Worm (Caenorhabditis elegans) whole organism, L3 larva: ENCODE data around the gene chil-14.

ENCODE experiments used
- R02D3.7 ChIP-seq: fragments of 150-350 bp; optimal IDR thresholded peaks from 2 replicates; lab custom pipeline; 2014; ENCODE audit warnings: missing biosample characterization, missing genetic modification characterization
- ZK546.5 ChIP-seq: sonication (generic microtip); optimal IDR thresholded peaks from 2 replicates; lab custom pipeline; 2017; ENCODE audit warnings: missing biosample characterization, missing genetic modification characterization
- aly-2 ChIP-seq: fragments of 150-350 bp; optimal IDR thresholded peaks from 2 replicates; lab custom pipeline; 2014; ENCODE audit warnings: missing biosample characterization, missing genetic modification characterization
- ama-1 ChIP-seq: fragments of 150-350 bp; optimal IDR thresholded peaks from 2 replicates; lab custom pipeline; 2018
- ceh-16 ChIP-seq: sonication (generic microtip); optimal IDR thresholded peaks from 2 replicates; lab custom pipeline; 2017; ENCODE audit warnings: missing biosample characterization, missing genetic modification characterization
- ceh-82 ChIP-seq: fragments of 150-350 bp; optimal IDR thresholded peaks from 2 replicates; lab custom pipeline; 2014; ENCODE audit warnings: missing biosample characterization, missing genetic modification characterization
- daf-12 ChIP-seq: fragments of 150-350 bp; optimal IDR thresholded peaks from 2 replicates; lab custom pipeline; 2014; ENCODE audit warnings: missing biosample characterization, missing genetic modification reagents, missing genetic modification characterization
- egl-5 ChIP-seq: fragments of 150-350 bp; optimal IDR thresholded peaks from 2 replicates; lab custom pipeline; 2017; ENCODE audit warnings: missing biosample characterization, missing genetic modification reagents, missing genetic modification characterization, inconsistent platforms
- elt-1 ChIP-seq: fragments of 150-350 bp; optimal IDR thresholded peaks from 2 replicates; lab custom pipeline; 2014; ENCODE audit warnings: missing biosample characterization, missing genetic modification characterization
- elt-2 ChIP-seq: sonication (generic microtip); optimal IDR thresholded peaks from 2 replicates; lab custom pipeline; 2016; ENCODE audit warnings: missing genetic modification reagents, mild to moderate bottlenecking, missing genetic modification characterization, missing compliant biosample characterization
- elt-3 ChIP-seq, 3 experiments: fragments of 150-350 bp in 1 of 3; sonication (generic microtip) in 2 of 3; optimal IDR thresholded peaks; 2 replicates in 2 of 3; 4 replicates in 1 of 3; lab custom pipeline; 2014 to 2017; ENCODE audit warnings: missing biosample characterization in 3 of 3, missing genetic modification characterization in 3 of 3
- eor-1 ChIP-seq, 2 experiments: fragments of 150-350 bp; optimal IDR thresholded peaks; 2 replicates each; lab custom pipeline; 2014 to 2018; ENCODE audit warnings: missing biosample characterization in 2 of 2, missing genetic modification characterization in 2 of 2
- fkh-10 ChIP-seq: sonication (generic microtip); optimal IDR thresholded peaks from 2 replicates; lab custom pipeline; 2017; ENCODE audit warnings: missing biosample characterization, missing genetic modification reagents, missing genetic modification characterization
- fos-1 ChIP-seq: fragments of 150-350 bp; optimal IDR thresholded peaks from 2 replicates; lab custom pipeline; 2014; ENCODE audit warnings: missing biosample characterization, missing genetic modification characterization
- hmg-11 ChIP-seq: sonication (generic microtip); optimal IDR thresholded peaks from 2 replicates; lab custom pipeline; 2016; ENCODE audit warnings: missing genetic modification characterization, missing compliant biosample characterization
- lin-15B ChIP-seq: fragments of 150-350 bp; optimal IDR thresholded peaks from 2 replicates; lab custom pipeline; 2014; ENCODE audit warnings: missing biosample characterization, missing genetic modification characterization
- lin-39 ChIP-seq: fragments of 150-350 bp; optimal IDR thresholded peaks from 2 replicates; lab custom pipeline; 2018; ENCODE audit warnings: missing biosample characterization, missing genetic modification reagents, missing genetic modification characterization
- lsy-12 ChIP-seq: sonication (generic microtip); optimal IDR thresholded peaks from 2 replicates; lab custom pipeline; 2016; ENCODE audit warnings: mild to moderate bottlenecking, missing genetic modification characterization, missing compliant biosample characterization
- mdl-1 ChIP-seq: fragments of 150-350 bp; optimal IDR thresholded peaks from 2 replicates; lab custom pipeline; 2014; ENCODE audit warnings: missing biosample characterization, missing genetic modification characterization
- mml-1 ChIP-seq: fragments of 150-350 bp; sonication (generic microtip); optimal IDR thresholded peaks from 3 replicates; lab custom pipeline; 2014; ENCODE audit warnings: missing biosample characterization, missing genetic modification characterization
- nfya-1 ChIP-seq: sonication (generic microtip); optimal IDR thresholded peaks from 2 replicates; lab custom pipeline; 2017; ENCODE audit warnings: missing genetic modification characterization, mild to moderate bottlenecking, missing compliant biosample characterization, antibody characterized with exemption, moderate library complexity; ENCODE audit not compliant: insufficient read depth
- nhr-11 ChIP-seq: fragments of 150-350 bp; optimal IDR thresholded peaks from 2 replicates; lab custom pipeline; 2014; ENCODE audit warnings: missing biosample characterization, missing genetic modification characterization
- nhr-12 ChIP-seq: fragments of 150-350 bp; optimal IDR thresholded peaks from 2 replicates; lab custom pipeline; 2014; ENCODE audit warnings: missing biosample characterization, missing genetic modification characterization
- nhr-23 ChIP-seq: fragments of 150-350 bp; optimal IDR thresholded peaks from 2 replicates; lab custom pipeline; 2014; ENCODE audit warnings: missing biosample characterization, missing genetic modification reagents, missing genetic modification characterization
- nhr-237 ChIP-seq: fragments of 150-350 bp; optimal IDR thresholded peaks from 2 replicates; lab custom pipeline; 2014; ENCODE audit warnings: missing biosample characterization, missing genetic modification characterization
- nhr-25 ChIP-seq: sonication (generic microtip); optimal IDR thresholded peaks from 2 replicates; lab custom pipeline; 2017; ENCODE audit warnings: missing biosample characterization, missing genetic modification characterization
- nhr-28 ChIP-seq: fragments of 150-350 bp; optimal IDR thresholded peaks from 2 replicates; lab custom pipeline; 2014; ENCODE audit warnings: missing biosample characterization, missing genetic modification characterization
- nhr-43 ChIP-seq: sonication (generic microtip); optimal IDR thresholded peaks from 2 replicates; lab custom pipeline; 2016; ENCODE audit warnings: mild to moderate bottlenecking, missing genetic modification characterization, missing compliant biosample characterization; ENCODE audit not compliant: poor library complexity, severe bottlenecking
- nhr-67 ChIP-seq: fragments of 150-350 bp; optimal IDR thresholded peaks from 2 replicates; lab custom pipeline; 2014; ENCODE audit warnings: missing biosample characterization, missing genetic modification characterization
- nhr-76 ChIP-seq: fragments of 150-350 bp; sonication (generic microtip); optimal IDR thresholded peaks from 5 replicates; lab custom pipeline; 2014; ENCODE audit warnings: missing biosample characterization, missing genetic modification characterization
- nhr-77 ChIP-seq: fragments of 150-350 bp; optimal IDR thresholded peaks from 2 replicates; lab custom pipeline; 2014; ENCODE audit warnings: missing biosample characterization, missing genetic modification characterization
- pha-4 ChIP-seq: fragments of 150-350 bp; optimal IDR thresholded peaks from 2 replicates; lab custom pipeline; 2014; ENCODE audit warnings: missing biosample characterization, missing genetic modification reagents, missing genetic modification characterization
- pqm-1 ChIP-seq: fragments of 150-350 bp; optimal IDR thresholded peaks from 2 replicates; lab custom pipeline; 2017; ENCODE audit warnings: missing biosample characterization, missing genetic modification characterization, inconsistent platforms
- sea-2 ChIP-seq: fragments of 150-350 bp; sonication (generic microtip); optimal IDR thresholded peaks from 4 replicates; lab custom pipeline; 2014; ENCODE audit warnings: missing biosample characterization, missing genetic modification reagents, missing genetic modification characterization
- snpc-4 ChIP-seq: fragments of 150-350 bp; optimal IDR thresholded peaks from 2 replicates; lab custom pipeline; 2014; ENCODE audit warnings: missing biosample characterization, missing genetic modification characterization
- tbx-2 ChIP-seq: sonication (generic microtip); optimal IDR thresholded peaks from 2 replicates; lab custom pipeline; 2016; ENCODE audit warnings: mild to moderate bottlenecking, missing genetic modification characterization, missing compliant biosample characterization
- unc-39 ChIP-seq: sonication (generic microtip); optimal IDR thresholded peaks from 4 replicates; lab custom pipeline; 2017; ENCODE audit warnings: missing biosample characterization, missing genetic modification characterization
- unc-62 ChIP-seq: fragments of 150-350 bp; sonication (generic microtip); optimal IDR thresholded peaks from 4 replicates; lab custom pipeline; 2014; ENCODE audit warnings: missing biosample characterization, missing genetic modification reagents, missing genetic modification characterization
- zag-1 ChIP-seq: fragments of 150-350 bp; optimal IDR thresholded peaks from 2 replicates; lab custom pipeline; 2014; ENCODE audit warnings: missing biosample characterization, missing genetic modification characterization
- ztf-11 ChIP-seq: fragments of 150-350 bp; optimal IDR thresholded peaks from 2 replicates; lab custom pipeline; 2014; ENCODE audit warnings: missing biosample characterization, missing genetic modification characterization
- ztf-4 ChIP-seq: fragments of 150-350 bp; optimal IDR thresholded peaks from 2 replicates; lab custom pipeline; 2014; ENCODE audit warnings: missing biosample characterization, missing genetic modification characterization

The chil-14 gene

DNA sequence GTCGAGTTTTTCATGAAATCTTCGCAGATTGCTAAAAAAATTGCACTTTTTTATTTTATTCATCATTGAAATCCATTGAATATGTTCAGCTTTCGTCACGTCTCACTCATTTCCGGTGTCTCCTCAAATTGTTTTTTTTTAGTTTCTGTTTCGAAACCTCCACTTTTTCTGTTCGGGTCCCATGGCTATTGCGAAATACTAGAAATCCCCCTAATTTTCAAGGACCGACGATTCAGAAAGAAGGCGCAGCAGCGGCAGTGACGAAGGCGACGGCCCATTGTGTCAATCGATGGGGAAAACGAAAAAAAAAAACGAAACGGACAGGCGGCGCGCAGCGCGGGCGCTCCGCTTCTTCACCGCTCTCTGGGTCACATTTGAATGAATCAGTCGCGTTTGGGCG lies 17.1 kb downstream of the chil-14 start:
- no peak for TF ChIP-seq fkh-10 (GFP tag; lab: Kevin White, UChicago)
- no peak for TF ChIP-seq tbx-2 (tag; lab: Kevin White, UChicago)
- no peak for TF ChIP-seq elt-1 (tag; lab: Kevin White, UChicago)
- TF ChIP-seq elt-3 (tag; optimal IDR thresholded peaks at IDR 0.05; lab: Kevin White, UChicago), result no peak
- no peak for TF ChIP-seq sea-2
- TF ChIP-seq zag-1, result no peak
- TF ChIP-seq nhr-237, result no peak
- no peak for TF ChIP-seq eor-1 (tag; optimal IDR thresholded peaks at IDR 0.05; lab: Kevin White, UChicago)
- no peak for TF ChIP-seq ama-1
- TF ChIP-seq, all 47 proteins: peak for 0

DNA sequence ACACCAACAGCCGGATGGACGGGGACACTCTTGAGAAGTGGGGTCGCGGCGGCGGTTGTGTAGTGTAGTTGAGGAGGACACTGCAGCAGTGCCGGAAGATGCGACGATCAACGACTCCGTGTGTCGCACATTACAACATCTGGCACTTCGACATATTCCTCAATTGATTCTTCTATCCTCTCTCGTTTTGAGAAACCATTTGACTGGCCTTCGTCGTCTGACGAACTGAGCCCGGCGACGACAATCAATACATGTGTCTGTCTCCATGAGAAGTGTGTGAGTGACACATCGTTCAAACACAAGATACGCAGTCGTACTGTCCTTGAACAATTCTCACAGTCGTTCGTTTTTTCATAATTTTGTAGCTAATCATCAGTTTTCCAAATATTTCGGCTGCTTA lies 17.7 kb downstream of the chil-14 start:
- TF ChIP-seq ZK546.5 (no peak), lin-39 (tag; lab: Kevin White, UChicago) (peak; percentile 7), nhr-25 (tag; lab: Kevin White, UChicago) (peak; percentile 57)

DNA sequence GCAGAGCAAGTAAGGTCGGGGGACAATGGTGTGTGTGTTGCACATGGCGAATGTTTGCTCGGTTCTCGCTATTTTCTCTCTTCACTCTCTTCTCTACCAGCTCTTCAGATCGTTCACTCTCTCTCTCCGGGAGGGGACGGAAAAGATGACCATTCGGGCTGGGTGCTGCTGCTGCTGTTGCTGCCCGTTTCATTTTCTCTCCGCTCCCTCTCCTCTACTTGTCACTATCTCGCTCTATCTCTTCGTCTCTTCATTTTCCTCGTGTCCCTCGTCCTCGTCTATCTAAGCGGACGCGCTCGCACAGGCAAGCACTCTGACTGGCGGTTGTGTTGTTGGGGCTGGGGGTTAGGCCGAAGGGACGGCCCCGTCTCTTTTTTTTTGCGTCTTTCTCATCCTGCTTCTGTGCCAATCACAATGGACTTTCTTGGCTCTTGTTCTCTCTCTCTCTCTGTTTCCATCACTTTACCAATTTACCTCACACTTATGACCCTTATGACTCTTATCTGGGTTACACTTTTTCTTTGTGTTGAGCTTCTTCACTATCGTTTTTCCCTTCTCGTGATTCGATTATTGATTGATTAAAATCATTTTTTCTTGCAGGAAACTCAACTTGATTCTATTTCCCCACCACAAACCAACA lies 19.7 kb downstream of the chil-14 start, which contains the start of the genes F53E2.2 and unc-60:
Gene F53E2.2, plus strand, starts transcription at position 601 of the 640 bp plus-strand sequence.
Gene unc-60, plus strand, starts transcription at position 601 of the 640 bp plus-strand sequence.
- TF ChIP-seq elt-2 (tag; lab: Kevin White, UChicago), result peak; percentile 57
- no peak for TF ChIP-seq ceh-82 (tag; lab: Kevin White, UChicago)
- no peak for TF ChIP-seq nhr-77 (tag; lab: Kevin White, UChicago)
- TF ChIP-seq snpc-4, result peak; percentile 8
- TF ChIP-seq lsy-12 (tag; lab: Kevin White, UChicago), result peak; percentile 54
- TF ChIP-seq pha-4, result peak; percentile 75
- peak; percentile 60 for TF ChIP-seq ama-1
- peak; percentile 92 for TF ChIP-seq hmg-11
- TF ChIP-seq ztf-4 (tag; lab: Kevin White, UChicago), result no peak
- peak; percentile 89 for TF ChIP-seq nfya-1
- TF ChIP-seq aly-2 (tag; lab: Kevin White, UChicago), result no peak
- TF ChIP-seq unc-39 (tag; lab: Kevin White, UChicago), result no peak
- no peak for TF ChIP-seq nhr-12 (tag; lab: Kevin White, UChicago)
- peak; percentile 9 for TF ChIP-seq nhr-43 (tag; lab: Kevin White, UChicago)
- no peak for TF ChIP-seq nhr-237
- no peak for TF ChIP-seq ztf-11 (tag; lab: Kevin White, UChicago)
- peak; percentile 47 for TF ChIP-seq unc-62 (GFP tag; lab: Kevin White, UChicago)
- TF ChIP-seq ceh-16 (tag; lab: Kevin White, UChicago), result no peak
- TF ChIP-seq daf-12 (tag; lab: Kevin White, UChicago), result no peak
- no peak for TF ChIP-seq zag-1
- TF ChIP-seq egl-5 (tag; lab: Kevin White, UChicago), result peak; percentile 17
- peak; percentile 24 for TF ChIP-seq lin-39 (tag; lab: Kevin White, UChicago)
- no peak for TF ChIP-seq pqm-1
- TF ChIP-seq nhr-67 (tag; lab: Kevin White, UChicago), result no peak
- no peak for TF ChIP-seq nhr-76 (tag; lab: Kevin White, UChicago)
- no peak for TF ChIP-seq nhr-23 (tag; lab: Kevin White, UChicago)
- TF ChIP-seq mdl-1, result no peak
- TF ChIP-seq mml-1 (tag; lab: Kevin White, UChicago), result no peak
- no peak for TF ChIP-seq nhr-28 (tag; lab: Kevin White, UChicago)
- TF ChIP-seq elt-1 (tag; lab: Kevin White, UChicago), result peak; percentile 10
- no peak for TF ChIP-seq nhr-11 (tag; lab: Kevin White, UChicago)
- no peak for TF ChIP-seq R02D3.7
- TF ChIP-seq sea-2, result no peak
- TF ChIP-seq fkh-10 (GFP tag; lab: Kevin White, UChicago), result peak; percentile 21
- peak; percentile 43 for TF ChIP-seq lin-15B
- TF ChIP-seq nhr-25 (tag; lab: Kevin White, UChicago), result no peak
- TF ChIP-seq fos-1 (tag; lab: Kevin White, UChicago), result no peak
- no peak for TF ChIP-seq ZK546.5
